Fruit fly (Drosophila melanogaster) whole organism, wandering third instar larva: ENCODE results near the gene YL-1.

ENCODE experiments used
- Abd-B ChIP-seq: fragments of >200 bp; optimal IDR thresholded peaks from 2 replicates; lab custom pipeline; 2017; ENCODE audit warnings: missing biosample characterization, missing genetic modification characterization
- CG32264 ChIP-seq: fragments of 200-800 bp; sonication (Bioruptor generic); optimal IDR thresholded peaks from 2 replicates; lab custom pipeline; 2016; ENCODE audit warnings: missing biosample characterization, missing genetic modification characterization
- CG9705 ChIP-seq: fragments of 200-800 bp; sonication (Bioruptor generic); optimal IDR thresholded peaks from 2 replicates; lab custom pipeline; 2018; ENCODE audit warnings: missing biosample characterization, mild to moderate bottlenecking, missing genetic modification characterization
- CrebA ChIP-seq: fragments of 200-800 bp; sonication (Bioruptor generic); optimal IDR thresholded peaks from 2 replicates; lab custom pipeline; 2016; ENCODE audit warnings: missing biosample characterization, mild to moderate bottlenecking, missing genetic modification characterization, borderline replicate concordance
- Dfd ChIP-seq: fragments of >200 bp; optimal IDR thresholded peaks from 2 replicates; lab custom pipeline; 2017; ENCODE audit warnings: missing biosample characterization, missing genetic modification characterization
- Dif ChIP-seq: fragments of 200-275, 200-300 bp; sonication (Bioruptor generic); optimal IDR thresholded peaks from 2 replicates; lab custom pipeline; 2018; ENCODE audit warnings: missing biosample characterization, missing genetic modification characterization; ENCODE audit not compliant: partially characterized antibody
- GATAd ChIP-seq: sonication (Bioruptor generic); optimal IDR thresholded peaks from 2 replicates; lab custom pipeline; 2016; ENCODE audit warnings: missing biosample characterization, missing genetic modification characterization
- HLH106 ChIP-seq: fragments of 200-800 bp; optimal IDR thresholded peaks from 3 replicates; lab custom pipeline; 2019; ENCODE audit warnings: missing biosample characterization, mild to moderate bottlenecking, missing genetic modification characterization, moderate library complexity
- Hnf4 ChIP-seq: fragments of 200-800 bp; sonication (Bioruptor generic); optimal IDR thresholded peaks from 2 replicates; lab custom pipeline; 2016; ENCODE audit warnings: missing biosample characterization, mild to moderate bottlenecking, missing genetic modification characterization
- Hr78 ChIP-seq: fragments of >200 bp; optimal IDR thresholded peaks from 2 replicates; lab custom pipeline; 2017; ENCODE audit warnings: missing biosample characterization, missing genetic modification characterization
- Hr83 ChIP-seq: fragments of 200-300 bp; sonication (Bioruptor generic); optimal IDR thresholded peaks from 2 replicates; lab custom pipeline; 2016; ENCODE audit warnings: missing biosample characterization, mild to moderate bottlenecking, missing genetic modification characterization, moderate library complexity; ENCODE audit not compliant: poor library complexity, severe bottlenecking
- Jra ChIP-seq: sonication (Bioruptor generic); optimal IDR thresholded peaks from 2 replicates; lab custom pipeline; 2016; ENCODE audit warnings: missing biosample characterization, missing genetic modification characterization
- Mio ChIP-seq: sonication (Bioruptor generic); optimal IDR thresholded peaks from 2 replicates; lab custom pipeline; 2016; ENCODE audit warnings: missing biosample characterization, missing genetic modification characterization
- Myc ChIP-seq: fragments of >200 bp; optimal IDR thresholded peaks from 2 replicates; lab custom pipeline; 2017
- N ChIP-seq: fragments of >200 bp; optimal IDR thresholded peaks from 2 replicates; lab custom pipeline; 2018; ENCODE audit warnings: missing biosample characterization, missing external identifiers, missing genetic modification characterization
- OdsH ChIP-seq: fragments of 200-800 bp; sonication (Bioruptor generic); optimal IDR thresholded peaks from 2 replicates; lab custom pipeline; 2016; ENCODE audit warnings: missing biosample characterization, mild to moderate bottlenecking, missing genetic modification characterization
- Rel ChIP-seq, 2 experiments: fragments of 200-800 bp; sonication (Bioruptor generic) in 1 of 2; optimal IDR thresholded peaks; 2 replicates in 1 of 2; 3 replicates in 1 of 2; lab custom pipeline; 2016 to 2019; ENCODE audit warnings: mild to moderate bottlenecking in 2 of 2, missing biosample characterization in 2 of 2, missing genetic modification characterization in 2 of 2, moderate library complexity in 1 of 2
- Sp1 ChIP-seq: fragments of 200-800 bp; sonication (Bioruptor generic); optimal IDR thresholded peaks from 3 replicates; lab custom pipeline; 2019; ENCODE audit warnings: missing biosample characterization, mild to moderate bottlenecking, missing genetic modification characterization, moderate library complexity
- Vsx2 ChIP-seq: fragments of 200-300, 225-300 bp; sonication (Bioruptor generic); optimal IDR thresholded peaks from 2 replicates; lab custom pipeline; 2018; ENCODE audit warnings: missing biosample characterization, missing genetic modification characterization; ENCODE audit not compliant: partially characterized antibody
- br ChIP-seq: fragments of 200-800 bp; sonication (Bioruptor generic); optimal IDR thresholded peaks from 2 replicates; lab custom pipeline; 2016; ENCODE audit warnings: missing biosample characterization, missing genetic modification characterization
- brk ChIP-seq: fragments of 200-800 bp; sonication (Bioruptor generic); optimal IDR thresholded peaks from 2 replicates; lab custom pipeline; 2016; ENCODE audit warnings: missing biosample characterization, mild to moderate bottlenecking, missing genetic modification characterization
- dl ChIP-seq, 2 experiments: fragments of 175-275, 200-275 bp in 1 of 2; fragments of 200-275 bp in 1 of 2; sonication (Bioruptor generic); optimal IDR thresholded peaks; lab custom pipeline; 2018; ENCODE audit warnings: mild to moderate bottlenecking in 2 of 2, missing biosample characterization in 2 of 2, missing genetic modification characterization in 2 of 2, moderate library complexity in 2 of 2; ENCODE audit not compliant: partially characterized antibody in 2 of 2, insufficient read depth in 1 of 2
- dmrt93B ChIP-seq: fragments of 200-800 bp; sonication (Bioruptor generic); optimal IDR thresholded peaks from 2 replicates; lab custom pipeline; 2018; ENCODE audit warnings: missing biosample characterization, mild to moderate bottlenecking, missing genetic modification characterization
- dsf ChIP-seq: sonication (Bioruptor generic); optimal IDR thresholded peaks from 2 replicates; lab custom pipeline; 2016; ENCODE audit warnings: missing biosample characterization, missing genetic modification characterization, borderline replicate concordance
- ey ChIP-seq: fragments of 200-800 bp; sonication (Bioruptor generic); optimal IDR thresholded peaks from 2 replicates; lab custom pipeline; 2016; ENCODE audit warnings: missing biosample characterization, missing genetic modification characterization
- foxo ChIP-seq, 2 experiments: fragments of 200-800 bp; sonication (Bioruptor generic); optimal IDR thresholded peaks; 2 replicates in 1 of 2; 3 replicates in 1 of 2; lab custom pipeline; 2016 to 2017; ENCODE audit warnings: missing biosample characterization in 2 of 2, missing genetic modification characterization in 2 of 2
- fru ChIP-seq: fragments of 200-800 bp; sonication (Bioruptor generic); optimal IDR thresholded peaks from 3 replicates; lab custom pipeline; 2016; ENCODE audit warnings: missing biosample characterization, mild to moderate bottlenecking, missing genetic modification characterization
- h ChIP-seq: fragments of 200-800 bp; sonication (Bioruptor generic); optimal IDR thresholded peaks from 3 replicates; lab custom pipeline; 2016; ENCODE audit warnings: missing biosample characterization, mild to moderate bottlenecking, missing genetic modification characterization
- jim ChIP-seq: fragments of 175-275, 200-325 bp; sonication (Bioruptor generic); optimal IDR thresholded peaks from 2 replicates; lab custom pipeline; 2016; ENCODE audit warnings: missing biosample characterization, mild to moderate bottlenecking, missing genetic modification characterization
- lola ChIP-seq: fragments of >200 bp; optimal IDR thresholded peaks from 2 replicates; lab custom pipeline; 2017; ENCODE audit warnings: missing biosample characterization, missing genetic modification characterization
- pan ChIP-seq: fragments of >200 bp; optimal IDR thresholded peaks from 2 replicates; lab custom pipeline; 2017
- psq ChIP-seq: fragments of 200-800 bp; sonication (Bioruptor generic); optimal IDR thresholded peaks from 3 replicates; lab custom pipeline; 2017; ENCODE audit warnings: missing biosample characterization, mild to moderate bottlenecking, missing genetic modification characterization, moderate library complexity
- rgr ChIP-seq: fragments of 200-800 bp; sonication (Bioruptor generic); optimal IDR thresholded peaks from 3 replicates; lab custom pipeline; 2016; ENCODE audit warnings: missing biosample characterization, mild to moderate bottlenecking, missing genetic modification characterization
- sage ChIP-seq: fragments of 200-800 bp; sonication (Bioruptor generic); optimal IDR thresholded peaks from 2 replicates; lab custom pipeline; 2016; ENCODE audit warnings: missing biosample characterization, mild to moderate bottlenecking, missing genetic modification characterization
- sv ChIP-seq: fragments of 200-800 bp; sonication (Bioruptor generic); optimal IDR thresholded peaks from 3 replicates; lab custom pipeline; 2016; ENCODE audit warnings: missing biosample characterization, missing genetic modification characterization
- tai ChIP-seq: sonication (Bioruptor generic); optimal IDR thresholded peaks from 2 replicates; lab custom pipeline; 2016; ENCODE audit warnings: missing biosample characterization, missing genetic modification characterization
- usp ChIP-seq: fragments of >200 bp; optimal IDR thresholded peaks from 2 replicates; lab custom pipeline; 2017; ENCODE audit warnings: missing biosample characterization, missing genetic modification characterization
- woc ChIP-seq: sonication (Bioruptor generic); optimal IDR thresholded peaks from 2 replicates; lab custom pipeline; 2016; ENCODE audit warnings: missing biosample characterization, mild to moderate bottlenecking, missing genetic modification characterization

The YL-1 gene

DNA sequence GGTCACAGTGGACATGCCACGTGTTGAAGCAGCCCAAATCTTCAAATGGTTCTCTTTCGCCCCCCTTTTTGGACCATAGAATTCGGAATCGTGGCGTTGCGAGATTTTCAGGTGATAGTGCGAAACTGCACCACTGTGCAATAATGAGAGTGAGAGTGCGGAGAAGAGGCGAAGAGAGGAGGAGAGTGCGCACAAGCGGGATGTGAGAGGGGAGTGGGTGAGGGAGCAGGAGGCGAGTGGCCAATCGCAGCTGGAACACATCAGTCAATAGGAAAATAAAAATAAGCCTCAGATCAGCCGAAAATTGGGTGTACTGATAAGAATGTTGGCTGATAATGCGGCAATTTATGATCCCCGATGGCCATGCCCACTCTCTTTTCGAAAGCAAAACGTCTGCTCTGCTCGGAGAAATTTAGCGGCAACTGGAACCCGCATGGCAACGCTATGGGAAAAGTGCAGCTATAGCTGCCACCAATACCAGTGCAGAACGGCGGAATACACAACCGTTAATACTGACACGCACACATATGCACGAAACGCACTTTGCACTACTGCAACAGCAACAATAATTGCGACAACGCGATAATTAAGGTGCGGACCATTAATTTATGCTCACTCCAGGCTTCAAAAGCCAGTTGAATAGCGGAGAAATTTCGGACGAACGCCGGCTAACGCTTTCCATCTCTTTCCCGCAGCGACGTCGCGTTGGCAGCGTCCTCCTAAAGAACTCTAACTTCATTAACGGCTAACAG is 2.8 kb upstream of the YL-1 start:
- TF ChIP-seq usp (GFP tag; lab: Kevin White, UChicago) = no peak
- TF ChIP-seq CG9705 (GFP tag; lab: Kevin White, UChicago) = no peak
- TF ChIP-seq woc (GFP tag; lab: Kevin White, UChicago) = peak; percentile 62
- TF ChIP-seq brk (GFP tag; lab: Kevin White, UChicago) = no peak
- no peak for TF ChIP-seq Hr83
- no peak for TF ChIP-seq Dfd (GFP tag; lab: Kevin White, UChicago)
- TF ChIP-seq h (GFP tag; lab: Kevin White, UChicago) = peak; percentile 47
- peak; percentile 10 for TF ChIP-seq Sp1 (GFP tag; lab: Kevin White, UChicago)
- TF ChIP-seq fru (GFP tag; lab: Kevin White, UChicago) = peak; percentile 36
- TF ChIP-seq Vsx2 (GFP tag; lab: Kevin White, UChicago) = no peak
- no peak for TF ChIP-seq dsf (GFP tag; lab: Kevin White, UChicago)
- peak; percentile 80 for TF ChIP-seq Dif (GFP tag; lab: Kevin White, UChicago)
- peak; percentile 18 to 64 for TF ChIP-seq dl (GFP tag; optimal IDR thresholded peaks at IDR 0.05; lab: Kevin White, UChicago; ENCODE audit: insufficient read depth in 1 of 2, partially characterized antibody in 2 of 2)
- TF ChIP-seq Myc (lab: Kevin White, UChicago) = no peak
- TF ChIP-seq N = no peak
- TF ChIP-seq rgr (GFP tag; lab: Kevin White, UChicago) = peak; percentile 44
- TF ChIP-seq ey (GFP tag; lab: Kevin White, UChicago) = no peak
- TF ChIP-seq Hr78 (GFP tag; lab: Kevin White, UChicago) = no peak
- TF ChIP-seq Hnf4 (GFP tag; lab: Kevin White, UChicago) = peak; percentile 16
- peak; percentile 41 for TF ChIP-seq HLH106 (tag; lab: Kevin White, UChicago)
- TF ChIP-seq foxo (GFP tag; optimal IDR thresholded peaks at IDR 0.05; lab: Kevin White, UChicago) = peak in 1 of 2 experiments; percentile 27
- no peak for TF ChIP-seq GATAd
- TF ChIP-seq jim = no peak
- no peak for TF ChIP-seq pan (lab: Kevin White, UChicago)
- no peak for TF ChIP-seq Mio (GFP tag; lab: Kevin White, UChicago)
- TF ChIP-seq lola (GFP tag; lab: Kevin White, UChicago) = no peak
- no peak for TF ChIP-seq Abd-B (GFP tag; lab: Kevin White, UChicago)
- TF ChIP-seq CG32264 = no peak
- TF ChIP-seq OdsH (GFP tag; lab: Kevin White, UChicago) = peak; percentile 30
- TF ChIP-seq Jra (GFP tag; lab: Kevin White, UChicago) = no peak
- peak; percentile 44 for TF ChIP-seq psq (GFP tag; lab: Kevin White, UChicago)
- no peak for TF ChIP-seq sage (GFP tag; lab: Kevin White, UChicago)
- TF ChIP-seq Rel (GFP tag; optimal IDR thresholded peaks at IDR 0.05; lab: Kevin White, UChicago) = no peak
- peak; percentile 51 for TF ChIP-seq Rel (tag; optimal IDR thresholded peaks at IDR 0.05; lab: Kevin White, UChicago)

DNA sequence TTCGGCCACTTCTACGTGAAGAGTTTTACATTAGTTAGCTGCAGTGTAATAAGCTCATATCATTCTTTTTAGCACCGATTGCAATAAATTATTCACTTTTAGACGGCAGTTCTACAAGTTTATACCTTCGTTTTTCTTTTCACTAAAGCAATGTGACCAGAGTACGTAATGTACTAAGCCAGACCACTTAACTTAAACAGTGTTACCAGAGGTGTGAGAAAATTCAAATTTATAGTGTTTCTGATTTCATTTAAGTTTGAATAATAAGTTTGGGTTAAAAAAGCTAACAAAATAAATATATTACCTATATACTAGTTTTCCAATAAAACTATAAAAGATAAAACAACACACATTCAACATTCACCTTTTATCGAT is 2.2 kb upstream of the YL-1 start:
- TF ChIP-seq brk (GFP tag; lab: Kevin White, UChicago) = no peak
- no peak for TF ChIP-seq sage (GFP tag; lab: Kevin White, UChicago)
- no peak for TF ChIP-seq Hr83
- TF ChIP-seq tai (GFP tag; lab: Kevin White, UChicago) = no peak
- TF ChIP-seq foxo (GFP tag; optimal IDR thresholded peaks at IDR 0.05; lab: Kevin White, UChicago) = no peak
- no peak for TF ChIP-seq jim
- TF ChIP-seq Abd-B (GFP tag; lab: Kevin White, UChicago) = no peak
- no peak for TF ChIP-seq Dfd (GFP tag; lab: Kevin White, UChicago)
- TF ChIP-seq, all 38 proteins: peak for 0

dm6 chr2L:10972224-10972623 is 2.0 kb downstream of the YL-1 start, which contains the start of gene CG16743:
CG16743 (plus strand) TSS chr2L:10972280.
- TF ChIP-seq tai (GFP tag; lab: Kevin White, UChicago) (no peak), rgr (GFP tag; lab: Kevin White, UChicago) (peak; percentile 80), Dfd (GFP tag; lab: Kevin White, UChicago) (no peak), lola (GFP tag; lab: Kevin White, UChicago) (no peak), brk (GFP tag; lab: Kevin White, UChicago) (no peak), CG32264 (peak; percentile 24), Sp1 (GFP tag; lab: Kevin White, UChicago) (peak; percentile 62), HLH106 (tag; lab: Kevin White, UChicago) (peak; percentile 72), Mio (GFP tag; lab: Kevin White, UChicago) (no peak), pan (lab: Kevin White, UChicago) (no peak), OdsH (GFP tag; lab: Kevin White, UChicago) (peak; percentile 43), Dif (GFP tag; lab: Kevin White, UChicago) (no peak), GATAd (no peak), ey (GFP tag; lab: Kevin White, UChicago) (peak; percentile 77), sage (GFP tag; lab: Kevin White, UChicago) (no peak), CrebA (GFP tag; lab: Kevin White, UChicago) (no peak), fru (GFP tag; lab: Kevin White, UChicago) (peak; percentile 77), Myc (lab: Kevin White, UChicago) (no peak), usp (GFP tag; lab: Kevin White, UChicago) (no peak), woc (GFP tag; lab: Kevin White, UChicago) (no peak), Hr78 (GFP tag; lab: Kevin White, UChicago) (no peak), Rel (GFP tag; optimal IDR thresholded peaks at IDR 0.05; lab: Kevin White, UChicago) (no peak), Rel (tag; optimal IDR thresholded peaks at IDR 0.05; lab: Kevin White, UChicago) (no peak), dsf (GFP tag; lab: Kevin White, UChicago) (no peak), Hnf4 (GFP tag; lab: Kevin White, UChicago) (peak; percentile 46), N (no peak), Abd-B (GFP tag; lab: Kevin White, UChicago) (no peak), sv (no peak), foxo (GFP tag; optimal IDR thresholded peaks at IDR 0.05; lab: Kevin White, UChicago) (peak in 1 of 2 experiments; percentile 70), dmrt93B (GFP tag; lab: Kevin White, UChicago) (no peak), h (GFP tag; lab: Kevin White, UChicago) (peak; percentile 79), CG9705 (GFP tag; lab: Kevin White, UChicago) (no peak), Jra (GFP tag; lab: Kevin White, UChicago) (no peak), br (GFP tag; lab: Kevin White, UChicago) (no peak), jim (no peak)
